Fruit fly (Drosophila melanogaster): ENCODE data around the gene tinc.

The tinc gene

DNA sequence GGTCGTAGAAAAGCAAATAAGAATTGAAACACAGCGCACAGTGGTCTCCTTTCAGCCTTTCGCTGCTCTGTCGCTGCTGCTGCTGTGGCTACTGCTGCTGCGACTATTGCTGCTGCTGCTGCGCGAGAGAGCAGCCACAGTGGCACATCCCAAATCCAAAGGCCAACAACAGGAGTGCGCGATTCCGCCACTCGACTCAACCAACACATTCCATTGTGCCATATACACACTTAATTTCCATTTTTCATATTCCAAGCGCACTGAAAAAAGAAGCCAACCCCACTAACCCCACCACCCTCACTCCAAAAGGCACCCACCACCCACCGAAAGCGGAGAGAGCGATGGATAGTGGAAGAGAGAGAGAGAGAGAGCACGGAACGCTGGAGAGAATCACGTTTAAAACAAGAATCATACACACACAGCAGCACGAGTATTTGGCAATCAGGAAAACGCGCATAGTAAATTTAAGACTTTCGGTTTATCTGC, 35.2 kb upstream of the tinc start:
- no peak for TF ChIP-seq Eip78C (GFP tag)
- 0 out of 3 replicates have a peak, but pooled peaks have one; percentile 25 for TF ChIP-seq CG6163 (GFP tag; IDR thresholded peaks at IDR 0.05)

DNA sequence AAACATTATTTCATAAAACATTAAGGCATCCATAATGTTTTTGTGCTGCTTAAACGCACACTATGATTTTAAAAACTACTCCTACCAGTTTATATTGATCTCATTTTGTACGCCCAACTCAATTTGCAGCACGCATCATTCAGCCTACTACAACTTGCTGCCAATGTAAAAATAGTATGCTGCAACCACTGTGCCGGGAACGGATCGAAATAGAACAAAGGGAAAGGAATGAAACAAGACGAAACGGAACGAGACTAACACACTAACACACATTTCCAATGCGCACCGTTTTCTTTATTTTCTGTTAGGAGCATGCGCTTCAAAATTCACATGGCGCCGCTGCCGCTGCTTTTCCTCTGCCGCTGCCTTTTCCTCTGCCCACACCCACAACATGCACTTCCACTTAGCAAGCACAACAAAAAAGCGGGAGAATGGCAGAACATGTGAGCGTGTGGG, 34.4 kb upstream of the tinc start:
- TF ChIP-seq pdm3 (GFP tag; optimal IDR thresholded peaks at IDR 0.05) (no peak), CG6276 (GFP tag; optimal IDR thresholded peaks at IDR 0.05) (no peak), salr (GFP tag; optimal IDR thresholded peaks at IDR 0.05) (no peak), Sox15 (GFP tag; optimal IDR thresholded peaks at IDR 0.05) (no peak), Eip78C (GFP tag) (peak; percentile 57), ss (GFP tag; optimal IDR thresholded peaks at IDR 0.05) (no peak), eg (GFP tag; IDR thresholded peaks at IDR 0.05) (no peak), Gug (GFP tag; IDR thresholded peaks at IDR 0.05) (no peak), CG32006 (GFP tag; optimal IDR thresholded peaks at IDR 0.05) (peak; percentile 29), CG10669 (GFP tag; optimal IDR thresholded peaks at IDR 0.05) (no peak), esn (GFP tag; optimal IDR thresholded peaks at IDR 0.05) (no peak), dsx (GFP tag; optimal IDR thresholded peaks at IDR 0.05; ENCODE audit: poor library complexity, severe bottlenecking) (no peak), CG16779 (tag; optimal IDR thresholded peaks at IDR 0.05) (no peak), svp (GFP tag) (peak; percentile 41), CG6163 (GFP tag; IDR thresholded peaks at IDR 0.05) (0 out of 3 replicates have a peak, but pooled peaks have one; percentile 32), CG31627 (GFP tag; optimal IDR thresholded peaks at IDR 0.05) (no peak), topi (GFP tag; optimal IDR thresholded peaks at IDR 0.05) (no peak), Hr4 (GFP tag; optimal IDR thresholded peaks at IDR 0.05) (peak; percentile 24), CG15336 (GFP tag; IDR thresholded peaks at IDR 0.05) (no peak), spab (GFP tag; optimal IDR thresholded peaks at IDR 0.05) (no peak), CG10631 (GFP tag; optimal IDR thresholded peaks at IDR 0.05) (peak; percentile 2), CG6854 (GFP tag; optimal IDR thresholded peaks at IDR 0.05) (no peak), Hr39 (GFP tag; optimal IDR thresholded peaks at IDR 0.05) (no peak), CG4318 (GFP tag; optimal IDR thresholded peaks at IDR 0.05) (no peak), Blimp-1 (GFP tag; optimal IDR thresholded peaks at IDR 0.05) (no peak), fd59A (GFP tag; optimal IDR thresholded peaks at IDR 0.05) (no peak), CG6792 (GFP tag; optimal IDR thresholded peaks at IDR 0.05) (no peak), dac (GFP tag; optimal IDR thresholded peaks at IDR 0.05) (no peak), net (GFP tag; optimal IDR thresholded peaks at IDR 0.05) (no peak), Met (GFP tag; optimal IDR thresholded peaks at IDR 0.05) (no peak), CG7368 (GFP tag; optimal IDR thresholded peaks at IDR 0.05) (no peak), fkh (GFP tag; optimal IDR thresholded peaks at IDR 0.05) (no peak), CG8119 (GFP tag; IDR thresholded peaks at IDR 0.05) (no peak), Sox102F (GFP tag; optimal IDR thresholded peaks at IDR 0.05) (no peak), Ets96B (tag; optimal IDR thresholded peaks at IDR 0.05) (no peak), acj6 (GFP tag; optimal IDR thresholded peaks at IDR 0.05) (no peak), Sox14 (GFP tag; optimal IDR thresholded peaks at IDR 0.05) (no peak), Lpt (GFP tag; optimal IDR thresholded peaks at IDR 0.05) (no peak), vri (GFP tag; optimal IDR thresholded peaks at IDR 0.05) (no peak)

DNA sequence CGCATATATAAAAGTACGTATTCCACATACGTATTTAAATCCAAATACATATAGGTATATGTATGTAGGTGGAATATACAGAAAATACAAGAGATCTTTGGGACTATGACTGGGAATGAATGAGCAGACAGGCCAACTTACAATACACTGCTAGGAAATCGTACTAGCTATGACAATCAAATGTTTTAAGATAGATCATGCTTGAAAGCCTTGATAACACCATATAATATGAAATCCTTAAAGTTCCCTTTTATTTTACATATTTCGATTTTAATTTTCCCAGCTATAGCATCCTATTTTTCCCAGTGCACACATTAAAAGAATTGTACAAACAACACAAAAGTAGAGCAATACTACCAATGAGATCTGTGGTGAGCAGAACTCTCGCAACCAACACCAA, 30.0 kb upstream of the tinc start:
- TF ChIP-seq lz (GFP tag; optimal IDR thresholded peaks at IDR 0.05) (peak; percentile 16), achi (GFP tag; optimal IDR thresholded peaks at IDR 0.05) (peak; percentile 42), CG3032 (tag; optimal IDR thresholded peaks at IDR 0.05) (peak; percentile 60), salr (GFP tag; optimal IDR thresholded peaks at IDR 0.05) (peak in 1 of 2 experiments; percentile 38), CG6163 (GFP tag; IDR thresholded peaks at IDR 0.05) (peak; percentile 82), Eip93F (GFP tag; optimal IDR thresholded peaks at IDR 0.05) (no peak), CG6792 (GFP tag; optimal IDR thresholded peaks at IDR 0.05) (peak; percentile 34), OdsH (GFP tag; optimal IDR thresholded peaks at IDR 0.05) (peak; percentile 32), Blimp-1 (GFP tag; optimal IDR thresholded peaks at IDR 0.05) (no peak), Gug (GFP tag; IDR thresholded peaks at IDR 0.05) (peak; percentile 82), CG10631 (GFP tag; optimal IDR thresholded peaks at IDR 0.05) (peak; percentile 56), eg (GFP tag; IDR thresholded peaks at IDR 0.05) (peak; percentile 90), CG10669 (GFP tag; optimal IDR thresholded peaks at IDR 0.05) (peak; percentile 31), Met (GFP tag; optimal IDR thresholded peaks at IDR 0.05) (no peak), CG31627 (GFP tag; optimal IDR thresholded peaks at IDR 0.05) (peak; percentile 22), dac (GFP tag; optimal IDR thresholded peaks at IDR 0.05) (no peak), Eip78C (GFP tag) (peak; percentile 90), Eip75B (GFP tag; optimal IDR thresholded peaks at IDR 0.05) (peak; percentile 60), pdm3 (GFP tag; optimal IDR thresholded peaks at IDR 0.05) (peak; percentile 51), spab (GFP tag; optimal IDR thresholded peaks at IDR 0.05) (peak; percentile 7), Lpt (GFP tag; optimal IDR thresholded peaks at IDR 0.05) (peak; percentile 49), CG6808 (GFP tag; optimal IDR thresholded peaks at IDR 0.05) (no peak), CG7368 (GFP tag; optimal IDR thresholded peaks at IDR 0.05) (no peak), cyc (GFP tag; optimal IDR thresholded peaks at IDR 0.05) (no peak)
